Fruit fly (Drosophila melanogaster): ENCODE measurements around the gene Mtpalpha.

DNA sequence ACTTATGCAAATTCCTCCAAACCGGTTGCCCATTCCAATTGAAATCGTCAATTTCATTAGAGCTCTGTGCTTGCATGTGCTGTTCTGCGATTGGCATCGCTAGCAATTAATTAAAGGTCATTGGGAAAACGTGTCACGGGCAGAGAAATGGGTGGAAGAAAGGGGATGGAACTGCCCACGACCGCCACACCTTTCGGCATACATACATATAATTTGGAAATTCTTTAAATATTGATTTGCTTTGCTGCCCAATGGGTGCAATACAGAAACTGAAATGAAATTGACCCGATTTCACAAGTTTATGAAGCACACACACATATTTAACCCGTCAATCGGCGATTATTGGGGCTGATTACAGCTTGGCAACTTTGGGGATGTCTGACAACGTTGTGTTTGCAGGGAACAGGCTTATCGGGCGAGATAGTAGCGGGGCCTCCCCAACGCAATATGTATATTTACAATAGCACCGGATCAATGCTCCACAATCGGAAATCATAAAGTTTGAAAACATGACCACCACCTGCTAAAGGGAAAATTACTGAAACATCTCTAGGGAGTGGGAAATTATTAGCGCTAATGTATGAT lies 38.2 kb upstream of the Mtpalpha start:
- TF ChIP-seq CG8478 (optimal IDR thresholded peaks at IDR 0.05) (no peak), usp (GFP tag; optimal IDR thresholded peaks at IDR 0.05) (no peak), Dll (optimal IDR thresholded peaks at IDR 0.05) (no peak), psq (optimal IDR thresholded peaks at IDR 0.05) (no peak), EcR (GFP tag; optimal IDR thresholded peaks at IDR 0.05) (no peak), pan (optimal IDR thresholded peaks at IDR 0.05) (no peak)
